Worm (Caenorhabditis elegans) whole organism, L1 larva: ENCODE data around the gene T28F3.9.

Experiments
- fkh-10 ChIP-seq: sonication (generic microtip); optimal IDR thresholded peaks from 2 replicates; lab custom pipeline; 2017; ENCODE audit warnings: missing biosample characterization, missing genetic modification reagents, missing genetic modification characterization
- mab-9 ChIP-seq: fragments of 200-800 bp; sonication (Bioruptor generic); IDR thresholded peaks from 2 replicates; pipeline ENCODE4 v1.3.6; 2022; ENCODE audit warnings: missing genetic modification reagents, missing genetic modification characterization, missing compliant biosample characterization
- nhr-11 ChIP-seq: fragments of 150-350 bp; optimal IDR thresholded peaks from 2 replicates; lab custom pipeline; 2014; ENCODE audit warnings: missing biosample characterization, missing genetic modification characterization
- swsn-7 ChIP-seq: sonication (generic microtip); optimal IDR thresholded peaks from 2 replicates; lab custom pipeline; 2016; ENCODE audit warnings: missing genetic modification characterization, missing compliant biosample characterization
- ztf-11 ChIP-seq, 2 experiments: sonication (generic microtip); optimal IDR thresholded peaks; 2 replicates each; lab custom pipeline; 2016 to 2017; ENCODE audit warnings: missing genetic modification characterization in 2 of 2, missing biosample characterization in 1 of 2, missing compliant biosample characterization in 1 of 2

ce11 chrIV:17293068-17293467, 15.2 kb upstream of the T28F3.9 start:
- no peak for TF ChIP-seq mab-9 (GFP tag; lab: Robert Waterston, UW)
- no peak for TF ChIP-seq ztf-11 (tag; optimal IDR thresholded peaks at IDR 0.05; lab: Kevin White, UChicago)
- no peak for TF ChIP-seq fkh-10 (GFP tag; lab: Kevin White, UChicago)
- TF ChIP-seq nhr-11, result no peak
- no peak for TF ChIP-seq swsn-7 (tag; lab: Kevin White, UChicago)
